Fruit fly (Drosophila melanogaster) whole organism, embryonic: Measurements from ENCODE around the gene Acyp2.

ENCODE experiments used
- ATbp ChIP-seq: fragments of 200-800 bp; sonication (Bioruptor generic); optimal IDR thresholded peaks from 2 replicates; lab custom pipeline; 2017; ENCODE audit warnings: missing biosample characterization, mild to moderate bottlenecking, missing genetic modification characterization, missing genetic modification reagents
- CG11456 ChIP-seq: fragments of 200-800 bp; sonication (Bioruptor generic); IDR thresholded peaks from 3 replicates; pipeline ENCODE4 v1.3.6; 2022; ENCODE audit warnings: missing biosample characterization, missing genetic modification characterization
- CG11504 ChIP-seq: fragments of 200-800 bp; sonication (Bioruptor generic); optimal IDR thresholded peaks from 3 replicates; lab custom pipeline; 2019; ENCODE audit warnings: missing biosample characterization, mild to moderate bottlenecking, missing genetic modification characterization, moderate library complexity
- CG11695 ChIP-seq: fragments of 200-800 bp; sonication (Bioruptor generic); IDR thresholded peaks from 3 replicates; pipeline ENCODE4 v1.3.6; 2022; ENCODE audit warnings: missing biosample characterization, missing genetic modification characterization
- CG12155 ChIP-seq: fragments of 200-800 bp; sonication (Bioruptor generic); optimal IDR thresholded peaks from 3 replicates; lab custom pipeline; 2016; ENCODE audit warnings: missing biosample characterization, missing genetic modification characterization
- CG14050 ChIP-seq: fragments of 200-800 bp; sonication (Bioruptor generic); IDR thresholded peaks from 3 replicates; pipeline ENCODE4 v1.3.6; 2022; ENCODE audit warnings: missing biosample characterization, missing genetic modification characterization
- CG14441 ChIP-seq: fragments of 200-800 bp; sonication (Bioruptor generic); IDR thresholded peaks from 2 replicates; pipeline ENCODE4 v1.3.6; 2022; ENCODE audit warnings: missing biosample characterization, missing genetic modification characterization
- CG15479 ChIP-seq: fragments of 200-800 bp; sonication (Bioruptor generic); optimal IDR thresholded peaks from 3 replicates; lab custom pipeline; 2019; ENCODE audit warnings: missing biosample characterization, mild to moderate bottlenecking, missing genetic modification characterization, moderate library complexity
- CG15514 ChIP-seq: fragments of 200-800 bp; sonication (Bioruptor generic); optimal IDR thresholded peaks from 3 replicates; lab custom pipeline; 2017; ENCODE audit warnings: missing biosample characterization, missing genetic modification characterization, mild to moderate bottlenecking, moderate library complexity, missing genetic modification reagents
- CG16813 ChIP-seq: fragments of 200-800 bp; sonication (Bioruptor generic); IDR thresholded peaks from 3 replicates; pipeline ENCODE4 v1.3.6; 2022; ENCODE audit warnings: missing biosample characterization, missing genetic modification characterization; ENCODE audit not compliant: partially characterized antibody
- CG17186 ChIP-seq: fragments of 200-800 bp; sonication (Bioruptor generic); optimal IDR thresholded peaks from 3 replicates; lab custom pipeline; 2017; ENCODE audit warnings: missing biosample characterization, missing genetic modification reagents, missing genetic modification characterization
- CG17359 ChIP-seq: fragments of 200-800 bp; sonication (Bioruptor generic); optimal IDR thresholded peaks from 3 replicates; lab custom pipeline; 2018; ENCODE audit warnings: missing biosample characterization, mild to moderate bottlenecking, missing genetic modification characterization, moderate library complexity
- CG18476 ChIP-seq: fragments of 200-800 bp; sonication (Bioruptor generic); optimal IDR thresholded peaks from 2 replicates; lab custom pipeline; 2016; ENCODE audit warnings: missing biosample characterization, mild to moderate bottlenecking, missing genetic modification characterization
- CG31441 ChIP-seq: fragments of 200-800 bp; sonication (Bioruptor generic); IDR thresholded peaks from 2 replicates; pipeline ENCODE4 v1.3.6; 2022; ENCODE audit warnings: missing biosample characterization, missing genetic modification characterization
- CG4328 ChIP-seq: fragments of 200-800 bp; sonication (Bioruptor generic); optimal IDR thresholded peaks from 3 replicates; lab custom pipeline; 2017; ENCODE audit warnings: missing biosample characterization, missing genetic modification reagents, missing genetic modification characterization
- CG4617 ChIP-seq: fragments of 200-800 bp; sonication (Bioruptor generic); optimal IDR thresholded peaks from 3 replicates; lab custom pipeline; 2016; ENCODE audit warnings: missing biosample characterization, missing genetic modification characterization, borderline replicate concordance
- CG6254 ChIP-seq: fragments of 200-800 bp; sonication (Bioruptor generic); optimal IDR thresholded peaks from 3 replicates; lab custom pipeline; 2017; ENCODE audit warnings: mild to moderate bottlenecking, missing biosample characterization, missing genetic modification reagents, missing genetic modification characterization
- CG8924 ChIP-seq: fragments of 200-800 bp; optimal IDR thresholded peaks from 3 replicates; lab custom pipeline; 2019; ENCODE audit warnings: missing biosample characterization, mild to moderate bottlenecking, missing genetic modification characterization, moderate library complexity
- CkIIα-i1 ChIP-seq: fragments of 200-800 bp; sonication (Bioruptor generic); IDR thresholded peaks from 2 replicates; pipeline ENCODE4 v1.3.6; 2022; ENCODE audit warnings: missing biosample characterization, missing genetic modification characterization
- D19A ChIP-seq: fragments of 200-800 bp; optimal IDR thresholded peaks from 3 replicates; lab custom pipeline; 2019; ENCODE audit warnings: missing biosample characterization, mild to moderate bottlenecking, missing genetic modification characterization, moderate library complexity
- Dbx ChIP-seq: fragments of 200-800 bp; sonication (Bioruptor generic); IDR thresholded peaks from 3 replicates; pipeline ENCODE4 v1.3.6; 2022; ENCODE audit warnings: missing biosample characterization, missing genetic modification characterization
- Dp ChIP-seq: fragments of 200-800 bp; sonication (Bioruptor generic); optimal IDR thresholded peaks from 2 replicates; lab custom pipeline; 2018; ENCODE audit warnings: missing biosample characterization, mild to moderate bottlenecking, missing genetic modification characterization, moderate library complexity
- Fer1 ChIP-seq: fragments of 200-800 bp; sonication (Bioruptor generic); optimal IDR thresholded peaks from 2 replicates; lab custom pipeline; 2017; ENCODE audit warnings: missing biosample characterization, mild to moderate bottlenecking, missing genetic modification characterization
- Gsc ChIP-seq: fragments of 200-800 bp; sonication (Bioruptor generic); IDR thresholded peaks from 2 replicates; pipeline ENCODE4 v1.3.6; 2022; ENCODE audit warnings: missing biosample characterization, missing genetic modification characterization
- HmgZ ChIP-seq: fragments of 200-800 bp; sonication (Bioruptor generic); optimal IDR thresholded peaks from 2 replicates; lab custom pipeline; 2018; ENCODE audit warnings: missing biosample characterization, mild to moderate bottlenecking, missing genetic modification characterization
- Meics ChIP-seq: fragments of 200-800 bp; sonication (Bioruptor generic); optimal IDR thresholded peaks from 2 replicates; lab custom pipeline; 2017; ENCODE audit warnings: missing biosample characterization, mild to moderate bottlenecking, missing genetic modification characterization
- Oaz ChIP-seq: fragments of 200-800 bp; sonication (Bioruptor generic); IDR thresholded peaks from 2 replicates; pipeline ENCODE4 v1.3.6; 2022; ENCODE audit warnings: missing biosample characterization, missing genetic modification characterization
- Oli ChIP-seq: fragments of 200-800 bp; sonication (Bioruptor generic); optimal IDR thresholded peaks from 2 replicates; lab custom pipeline; 2018; ENCODE audit warnings: missing biosample characterization, mild to moderate bottlenecking, missing genetic modification characterization, moderate library complexity
- Ptx1 ChIP-seq: fragments of 200-800 bp; sonication (Bioruptor generic); IDR thresholded peaks from 2 replicates; pipeline ENCODE4 v1.3.6; 2022; ENCODE audit warnings: missing biosample characterization, missing genetic modification characterization
- Six4 ChIP-seq: fragments of 200-800 bp; sonication (Bioruptor generic); optimal IDR thresholded peaks from 2 replicates; lab custom pipeline; 2016; ENCODE audit warnings: missing biosample characterization, missing genetic modification characterization
- Xbp1 ChIP-seq: fragments of 200-800 bp; sonication (Bioruptor generic); optimal IDR thresholded peaks from 3 replicates; lab custom pipeline; 2016; ENCODE audit warnings: missing biosample characterization, mild to moderate bottlenecking, missing genetic modification characterization
- bbx ChIP-seq: fragments of 200-800 bp; sonication (Bioruptor generic); IDR thresholded peaks from 2 replicates; pipeline ENCODE4 v1.3.6; 2022; ENCODE audit warnings: missing biosample characterization, missing genetic modification characterization; ENCODE audit not compliant: partially characterized antibody
- bigmax ChIP-seq: fragments of 200-800 bp; sonication (Bioruptor generic); optimal IDR thresholded peaks from 2 replicates; lab custom pipeline; 2018; ENCODE audit warnings: missing biosample characterization, mild to moderate bottlenecking, missing genetic modification characterization
- chn ChIP-seq: fragments of 200-800 bp; sonication (Bioruptor generic); optimal IDR thresholded peaks from 2 replicates; lab custom pipeline; 2016; ENCODE audit warnings: missing biosample characterization, missing genetic modification characterization
- ems ChIP-seq: fragments of 200-800 bp; sonication (Bioruptor generic); optimal IDR thresholded peaks from 3 replicates; lab custom pipeline; 2016; ENCODE audit warnings: missing biosample characterization, missing genetic modification characterization
- gem ChIP-seq: fragments of 200-800 bp; sonication (Bioruptor generic); optimal IDR thresholded peaks from 2 replicates; lab custom pipeline; 2019; ENCODE audit warnings: missing biosample characterization, mild to moderate bottlenecking, missing genetic modification characterization, moderate library complexity
- jumu ChIP-seq: fragments of 200-800 bp; sonication (Bioruptor generic); optimal IDR thresholded peaks from 3 replicates; lab custom pipeline; 2016; ENCODE audit warnings: missing biosample characterization, missing genetic modification characterization
- kay ChIP-seq: fragments of 200-800 bp; sonication (Bioruptor generic); optimal IDR thresholded peaks from 2 replicates; lab custom pipeline; 2016; ENCODE audit warnings: missing biosample characterization, missing genetic modification characterization
- klu ChIP-seq: fragments of 200-800 bp; sonication (Bioruptor generic); IDR thresholded peaks from 2 replicates; pipeline ENCODE4 v1.3.6; 2022; ENCODE audit warnings: missing biosample characterization, missing genetic modification characterization
- oc ChIP-seq: fragments of 200-800 bp; sonication (Bioruptor generic); optimal IDR thresholded peaks from 2 replicates; lab custom pipeline; 2018; ENCODE audit warnings: missing biosample characterization, mild to moderate bottlenecking, missing genetic modification characterization, moderate library complexity
- otp ChIP-seq: fragments of 200-800 bp; sonication (Bioruptor generic); IDR thresholded peaks from 3 replicates; pipeline ENCODE4, ENCODE4 v1.3.6; 2022; ENCODE audit warnings: missing biosample characterization, missing genetic modification characterization
- sens ChIP-seq: fragments of 200-800 bp; sonication (Bioruptor generic); peaks from one replicate; lab custom pipeline; 2016; ENCODE audit warnings: missing biosample characterization, missing genetic modification characterization
- ssp ChIP-seq: fragments of 200-800 bp; sonication (Bioruptor generic); IDR thresholded peaks from 2 replicates; pipeline ENCODE4 v1.3.6; 2022; ENCODE audit warnings: missing biosample characterization, missing genetic modification characterization
- sug ChIP-seq: fragments of 200-800 bp; optimal IDR thresholded peaks from 2 replicates; lab custom pipeline; 2019; ENCODE audit warnings: missing biosample characterization, mild to moderate bottlenecking, missing genetic modification characterization, moderate library complexity
- tna ChIP-seq: fragments of 200-800 bp; sonication (Bioruptor generic); IDR thresholded peaks from 2 replicates; pipeline ENCODE4 v1.3.6; 2022; ENCODE audit warnings: missing biosample characterization, missing genetic modification characterization; ENCODE audit not compliant: partially characterized antibody
- usp ChIP-seq: fragments of >200 bp; optimal IDR thresholded peaks from 2 replicates; lab custom pipeline; 2017; ENCODE audit warnings: missing biosample characterization, missing genetic modification characterization
- zen2 ChIP-seq: fragments of 200-800 bp; sonication (Bioruptor generic); IDR thresholded peaks from 3 replicates; pipeline ENCODE4 v1.3.6; 2022; ENCODE audit warnings: missing biosample characterization, missing genetic modification characterization; ENCODE audit not compliant: partially characterized antibody
- zfh1 ChIP-seq: fragments of 200-800 bp; sonication (Bioruptor generic); IDR thresholded peaks from 3 replicates; pipeline ENCODE4 v1.3.6; 2022; ENCODE audit warnings: missing biosample characterization, missing genetic modification characterization

Gene Acyp2

DNA sequence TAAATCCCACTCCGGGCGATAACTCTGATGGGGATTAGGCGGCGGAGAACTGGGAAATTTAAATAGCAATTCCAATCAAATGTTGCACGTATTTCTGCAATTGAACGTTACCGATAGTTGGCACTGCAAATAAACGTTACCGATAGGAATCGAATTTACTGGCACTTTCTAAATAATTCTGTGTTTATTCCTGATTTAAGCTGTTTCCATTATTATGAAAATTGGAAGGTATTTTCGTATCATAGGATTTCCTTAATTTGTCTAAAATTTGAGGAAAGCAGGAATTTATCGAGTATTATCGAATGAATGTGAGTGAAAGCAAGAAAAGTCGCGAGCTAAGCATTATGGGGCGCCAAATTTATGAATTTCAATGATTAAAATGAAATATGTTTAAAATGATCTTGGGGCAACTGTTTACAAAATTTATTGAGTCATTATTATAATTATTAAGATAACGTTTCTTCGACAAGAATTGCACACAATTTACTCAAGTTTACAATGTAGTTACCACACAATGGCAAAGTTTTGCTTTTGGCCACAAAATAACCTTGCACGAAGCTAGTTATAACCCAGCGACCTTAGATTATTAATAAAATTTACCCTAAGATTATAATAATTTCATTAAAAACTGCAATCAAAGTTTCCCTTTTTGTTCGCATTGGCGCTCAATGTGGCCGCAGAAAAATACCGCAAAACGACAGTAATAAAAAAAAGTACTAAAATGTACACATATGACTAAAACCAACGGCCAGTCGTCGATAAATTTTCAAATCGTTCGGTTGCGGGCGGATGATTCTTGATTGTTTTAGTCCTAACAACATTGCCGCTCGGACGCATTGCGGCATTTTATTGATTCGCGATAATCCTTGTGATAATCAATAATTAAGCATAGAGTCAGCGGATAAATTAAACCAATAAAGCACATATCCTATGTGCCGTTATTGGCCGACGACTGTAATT, 11.3 kb downstream of the Acyp2 start, which contains the start of gene alpha-Man-IIb (continued):
- TF ChIP-seq CG14441 (GFP tag; lab: Robert Waterston, UW), result peak; percentile 41; the same call in 1 of the 2 replicates
- no peak for TF ChIP-seq ATbp
- peak; percentile 62 for TF ChIP-seq CG15514
- 0 out of 2 replicates have a peak, but pooled peaks have one; percentile 13 for TF ChIP-seq ssp (GFP tag; lab: Robert Waterston, UW)
- TF ChIP-seq kay (GFP tag; lab: Kevin White, UChicago), result peak; percentile 33
- no peak for TF ChIP-seq Oli (tag; lab: Kevin White, UChicago)
- TF ChIP-seq D19A (tag; lab: Kevin White, UChicago), result no peak
- TF ChIP-seq CG6254, result no peak
- TF ChIP-seq ems (GFP tag; lab: Kevin White, UChicago), result peak; percentile 30
- TF ChIP-seq bbx (GFP tag; lab: Robert Waterston, UW), result peak; percentile 74
- peak; percentile 28 for TF ChIP-seq CG4617 (GFP tag; lab: Kevin White, UChicago)
- TF ChIP-seq Six4 (GFP tag; lab: Kevin White, UChicago), result no peak
- TF ChIP-seq CG8924 (tag; lab: Kevin White, UChicago), result peak; percentile 56
- no peak for TF ChIP-seq CG15479
- no peak for TF ChIP-seq usp (GFP tag; lab: Kevin White, UChicago)
- TF ChIP-seq Oaz (GFP tag; lab: Robert Waterston, UW), result no peak
- no peak for TF ChIP-seq klu
- no peak for TF ChIP-seq CG14050 (GFP tag; lab: Robert Waterston, UW)
- no peak for TF ChIP-seq gem (tag; lab: Kevin White, UChicago)
- peak; percentile 65 for TF ChIP-seq HmgZ (tag; lab: Kevin White, UChicago)
- TF ChIP-seq CG12155, result no peak
- no peak for TF ChIP-seq CkIIα-i1 (GFP tag; lab: Robert Waterston, UW)
- peak; percentile 28 for TF ChIP-seq oc (tag; lab: Kevin White, UChicago)
- TF ChIP-seq sens, result peak; percentile 81
- TF ChIP-seq CG4328 (GFP tag; lab: Kevin White, UChicago), result no peak
- peak; percentile 31 for TF ChIP-seq Meics
- peak; percentile 23 for TF ChIP-seq CG17359 (tag; lab: Kevin White, UChicago)
- TF ChIP-seq zfh1 (GFP tag; lab: Robert Waterston, UW), result peak; percentile 55; the same call in 1 of the 3 replicates
- peak; percentile 4 for TF ChIP-seq Fer1 (GFP tag; lab: Kevin White, UChicago)
- peak; percentile 51; the same call in 1 of the 3 replicates for TF ChIP-seq otp
- no peak for TF ChIP-seq CG11504 (tag; lab: Kevin White, UChicago)
- TF ChIP-seq Gsc (GFP tag; lab: Robert Waterston, UW), result no peak
- peak; percentile 31; the same call in 1 of the 2 replicates for TF ChIP-seq Ptx1
- peak; percentile 25 for TF ChIP-seq sug
- peak; percentile 28 for TF ChIP-seq bigmax (GFP tag; lab: Kevin White, UChicago)
- TF ChIP-seq Dbx (GFP tag; lab: Robert Waterston, UW), result peak; percentile 46; the same call in 1 of the 3 replicates
- TF ChIP-seq CG11695, result no peak
- peak; percentile 23; the same call in 1 of the 3 replicates for TF ChIP-seq CG11456 (GFP tag; lab: Robert Waterston, UW)
- no peak for TF ChIP-seq chn (GFP tag; lab: Kevin White, UChicago)
- peak; percentile 69; the same call in 2 of the 3 replicates for TF ChIP-seq CG16813 (GFP tag; lab: Robert Waterston, UW)
- TF ChIP-seq CG17186 (GFP tag; lab: Kevin White, UChicago), result peak; percentile 6
- peak; percentile 30; the same call in 1 of the 2 replicates for TF ChIP-seq CG31441 (GFP tag; lab: Robert Waterston, UW)
- peak; percentile 97 for TF ChIP-seq Dp (GFP tag; lab: Kevin White, UChicago)
- TF ChIP-seq zen2 (GFP tag; lab: Robert Waterston, UW), result peak; percentile 80; the same call in 2 of the 3 replicates
- TF ChIP-seq tna, result peak; percentile 66
- no peak for TF ChIP-seq jumu (GFP tag; lab: Kevin White, UChicago)
- peak; percentile 4 for TF ChIP-seq CG18476
- peak; percentile 35 for TF ChIP-seq Xbp1 (GFP tag; lab: Kevin White, UChicago)
